Fruit fly (Drosophila melanogaster): ENCODE results near the gene Spn77Bc.
A peak's percentile ranks its signal among the peaks of the same experiment; 100 is the strongest.

Gene Spn77Bc

DNA sequence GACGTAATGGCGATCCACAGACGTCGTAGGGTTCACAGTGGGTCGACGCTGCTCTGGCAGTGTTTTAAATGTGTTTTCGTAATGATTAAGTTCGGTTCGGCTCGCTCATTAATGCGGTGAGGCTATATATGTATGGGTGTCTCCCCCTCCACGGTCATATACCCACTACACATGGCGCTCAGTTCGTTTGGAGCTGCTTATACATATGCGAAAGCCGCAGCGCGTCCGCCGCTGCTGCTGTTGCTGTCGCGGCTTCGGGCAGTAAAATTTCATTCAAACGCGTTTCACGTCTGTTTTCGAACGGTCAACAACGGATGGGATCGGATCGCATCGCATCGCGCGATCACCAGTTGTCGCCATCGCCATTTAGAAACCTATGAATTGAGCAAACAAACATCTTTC is 43.5 kb downstream of the Spn77Bc start (continued):
- TF ChIP-seq Dll (GFP tag; IDR thresholded peaks at IDR 0.05; ENCODE audit: partially characterized antibody) (no peak), ci (GFP tag; IDR thresholded peaks at IDR 0.05) (no peak), sug (tag; optimal IDR thresholded peaks at IDR 0.05) (no peak), CG10431 (GFP tag; optimal IDR thresholded peaks at IDR 0.05) (no peak), Aef1 (GFP tag; IDR thresholded peaks at IDR 0.05) (no peak), CG2202 (tag; optimal IDR thresholded peaks at IDR 0.05) (no peak), CG18476 (GFP tag; optimal IDR thresholded peaks at IDR 0.05) (no peak), da (GFP tag; optimal IDR thresholded peaks at IDR 0.05) (no peak), seq (GFP tag; IDR thresholded peaks at IDR 0.05) (no peak; the same call in 1 of the 2 replicates), vfl (GFP tag; optimal IDR thresholded peaks at IDR 0.05) (no peak), Xbp1 (GFP tag; optimal IDR thresholded peaks at IDR 0.05) (no peak), E2f2 (GFP tag; IDR thresholded peaks at IDR 0.05) (no peak), CG14710 (tag; optimal IDR thresholded peaks at IDR 0.05) (no peak), lov (optimal IDR thresholded peaks at IDR 0.05) (no peak), lov (GFP tag; IDR thresholded peaks at IDR 0.05) (no peak), CG10209 (GFP tag; optimal IDR thresholded peaks at IDR 0.05) (no peak), CG7987 (GFP tag; optimal IDR thresholded peaks at IDR 0.05) (no peak), Hmr (GFP tag; optimal IDR thresholded peaks at IDR 0.05) (peak; percentile 23), jigr1 (GFP tag; IDR thresholded peaks at IDR 0.05) (no peak), CG14965 (GFP tag; optimal IDR thresholded peaks at IDR 0.05; ENCODE audit: borderline replicate concordance) (no peak), CG12769 (tag; optimal IDR thresholded peaks at IDR 0.05) (peak; percentile 81), H15 (GFP tag; IDR thresholded peaks at IDR 0.05) (no peak), CG10147 (GFP tag; optimal IDR thresholded peaks at IDR 0.05) (peak; percentile 17), gt (GFP tag; IDR thresholded peaks at IDR 0.05) (no peak), Rfx (GFP tag; IDR thresholded peaks at IDR 0.05) (0 out of 2 replicates have a peak, but pooled peaks have one; percentile 27), sob (GFP tag; IDR thresholded peaks at IDR 0.05) (peak; percentile 38; the same call in 1 of the 2 replicates), CG11723 (GFP tag; optimal IDR thresholded peaks at IDR 0.05) (no peak), Mad (GFP tag; optimal IDR thresholded peaks at IDR 0.05) (no peak), HLH3B (GFP tag; IDR thresholded peaks at IDR 0.05) (no peak), Hr39 (optimal IDR thresholded peaks at IDR 0.05) (no peak), CG10543 (GFP tag; optimal IDR thresholded peaks at IDR 0.05) (peak; percentile 77), ranshi (GFP tag; IDR thresholded peaks at IDR 0.05) (0 out of 2 replicates have a peak, but pooled peaks have one; percentile 14), CG3065 (GFP tag; optimal IDR thresholded peaks at IDR 0.05) (no peak), vvl (GFP tag; IDR thresholded peaks at IDR 0.05) (peak; percentile 74), sens (GFP tag) (peak; percentile 65), nerfin-2 (GFP tag; IDR thresholded peaks at IDR 0.05; ENCODE audit: partially characterized antibody) (no peak), Deaf1 (tag; optimal IDR thresholded peaks at IDR 0.05) (peak; percentile 41), cwo (GFP tag; optimal IDR thresholded peaks at IDR 0.05) (peak; percentile 16), CG17359 (tag; optimal IDR thresholded peaks at IDR 0.05) (no peak), CG13894 (tag; optimal IDR thresholded peaks at IDR 0.05) (peak; percentile 45), mirr (GFP tag; optimal IDR thresholded peaks at IDR 0.05) (peak; percentile 24), CG7357 (GFP tag; IDR thresholded peaks at IDR 0.05) (no peak), CG15514 (GFP tag; optimal IDR thresholded peaks at IDR 0.05) (peak; percentile 14), caup (GFP tag; optimal IDR thresholded peaks at IDR 0.05; ENCODE audit: severe bottlenecking) (no peak), Abd-B (GFP tag; optimal IDR thresholded peaks at IDR 0.05) (no peak), CG17186 (GFP tag; optimal IDR thresholded peaks at IDR 0.05) (no peak), gsb-n (tag; optimal IDR thresholded peaks at IDR 0.05) (no peak), CG2116 (GFP tag; optimal IDR thresholded peaks at IDR 0.05) (no peak), abd-A (tag; optimal IDR thresholded peaks at IDR 0.05) (peak; percentile 75), Atf6 (GFP tag; IDR thresholded peaks at IDR 0.05) (0 out of 2 replicates have a peak, but pooled peaks have one; percentile 18), Xrp1 (GFP tag; IDR thresholded peaks at IDR 0.05) (no peak), CG16779 (GFP tag; IDR thresholded peaks at IDR 0.05) (no peak)
